Worm (Caenorhabditis elegans) whole organism, young adult: ENCODE measurements around the gene F31F4.1.
A peak's percentile ranks its signal among the peaks of the same experiment; 100 is the strongest.

ENCODE experiments used
- B0336.3 ChIP-seq: fragments of 200-800 bp; sonication (Bioruptor generic); IDR thresholded peaks from 2 replicates; pipeline ENCODE4 v1.3.6; 2022; ENCODE audit warnings: missing genetic modification characterization, missing compliant biosample characterization
- F10E7.11 ChIP-seq: sonication (generic microtip); optimal IDR thresholded peaks from 2 replicates; lab custom pipeline; 2017; ENCODE audit warnings: mild to moderate bottlenecking, missing genetic modification characterization, moderate library complexity, missing compliant biosample characterization
- K11D2.4 ChIP-seq: fragments of 200-800 bp; sonication (Bioruptor generic); IDR thresholded peaks from 2 replicates; pipeline ENCODE4 v1.3.6; 2022; ENCODE audit warnings: missing genetic modification reagents, missing genetic modification characterization, missing compliant biosample characterization
- Y53G8AR.9 ChIP-seq: fragments of 200-800 bp; sonication (Bioruptor generic); conservative IDR thresholded peaks from 2 replicates; pipeline ENCODE4 v1.3.6; 2022; ENCODE audit warnings: missing genetic modification reagents, missing genetic modification characterization, missing compliant biosample characterization
- Y56A3A.18 ChIP-seq: fragments of 200-800 bp; sonication (Bioruptor generic); IDR thresholded peaks from 2 replicates; pipeline ENCODE4 v1.3.6; 2022; ENCODE audit warnings: missing genetic modification reagents, missing genetic modification characterization, missing compliant biosample characterization
- ZK185.1 ChIP-seq: sonication (generic microtip); optimal IDR thresholded peaks from 2 replicates; lab custom pipeline; 2016; ENCODE audit warnings: mild to moderate bottlenecking, missing genetic modification characterization, missing compliant biosample characterization; ENCODE audit not compliant: poor library complexity, severe bottlenecking
- ama-1 ChIP-seq, 3 experiments: fragments of 150-350 bp in 1 of 3; sonication (generic microtip) in 2 of 3; optimal IDR thresholded peaks; 2 replicates each; lab custom pipeline; 2014 to 2018; ENCODE audit warnings: missing biosample characterization in 2 of 3, missing genetic modification characterization in 2 of 3, missing genetic modification reagents in 2 of 3
- athp-1 ChIP-seq: sonication (generic microtip); optimal IDR thresholded peaks from 2 replicates; lab custom pipeline; 2017; ENCODE audit warnings: mild to moderate bottlenecking, missing genetic modification characterization, missing compliant biosample characterization
- attf-6 ChIP-seq: fragments of 200-800 bp; sonication (Bioruptor generic); IDR thresholded peaks from 2 replicates; pipeline ENCODE4 v1.3.6; 2022; ENCODE audit warnings: missing genetic modification reagents, missing genetic modification characterization, missing compliant biosample characterization
- bed-2 ChIP-seq: fragments of 200-800 bp; sonication (Bioruptor generic); IDR thresholded peaks from 2 replicates; pipeline ENCODE4 v1.3.6; 2022; ENCODE audit warnings: missing genetic modification reagents, missing genetic modification characterization, missing compliant biosample characterization
- cebp-1 ChIP-seq, 2 experiments: fragments of 200-800 bp in 1 of 2; sonication (Bioruptor generic) in 1 of 2; sonication (generic microtip) in 1 of 2; IDR thresholded peaks in 1 of 2; optimal IDR thresholded peaks in 1 of 2; 2 replicates each; pipeline versions ENCODE4 v1.3.6 to Lab custom; 2017 to 2022; ENCODE audit warnings: missing compliant biosample characterization in 2 of 2, missing genetic modification characterization in 2 of 2, mild to moderate bottlenecking in 1 of 2, missing genetic modification reagents in 1 of 2, moderate library complexity in 1 of 2
- cebp-2 ChIP-seq: fragments of 200-800 bp; sonication (Bioruptor generic); IDR thresholded peaks from 2 replicates; pipeline ENCODE4 v1.3.6; 2022; ENCODE audit warnings: missing genetic modification characterization, missing compliant biosample characterization
- ceh-100 ChIP-seq: fragments of 200-800 bp; sonication (Bioruptor generic); IDR thresholded peaks from 2 replicates; pipeline ENCODE4 v1.3.6; 2022; ENCODE audit warnings: missing genetic modification reagents, missing genetic modification characterization, missing compliant biosample characterization
- ceh-40 ChIP-seq: fragments of 200-800 bp; sonication (Bioruptor generic); IDR thresholded peaks from 2 replicates; pipeline ENCODE4 v1.3.6; 2022; ENCODE audit warnings: missing genetic modification characterization, missing compliant biosample characterization
- ceh-58 ChIP-seq: fragments of 200-800 bp; sonication (Bioruptor generic); IDR thresholded peaks from 2 replicates; pipeline ENCODE4 v1.3.6; 2022; ENCODE audit warnings: missing genetic modification characterization, missing compliant biosample characterization
- die-1 ChIP-seq: sonication (generic microtip); optimal IDR thresholded peaks from 2 replicates; lab custom pipeline; 2016; ENCODE audit warnings: missing genotype, mild to moderate bottlenecking, missing genetic modification characterization, missing compliant biosample characterization
- dox-1 ChIP-seq: fragments of 200-800 bp; sonication (Bioruptor generic); IDR thresholded peaks from 2 replicates; pipeline ENCODE4 v1.3.6; 2022; ENCODE audit warnings: missing genetic modification reagents, missing genetic modification characterization, missing compliant biosample characterization
- egl-44 ChIP-seq: fragments of 200-800 bp; sonication (Bioruptor generic); IDR thresholded peaks from 2 replicates; pipeline ENCODE4 v1.3.6; 2022; ENCODE audit warnings: missing genetic modification reagents, missing genetic modification characterization, missing compliant biosample characterization
- him-1 ChIP-seq: sonication (generic microtip); optimal IDR thresholded peaks from 2 replicates; lab custom pipeline; 2016; ENCODE audit warnings: missing genotype, missing genetic modification reagents, missing genetic modification characterization, missing compliant biosample characterization
- hlh-26 ChIP-seq: fragments of 200-800 bp; sonication (Bioruptor generic); conservative IDR thresholded peaks from 2 replicates; pipeline ENCODE4 v1.3.6; 2022; ENCODE audit warnings: missing genetic modification reagents, missing genetic modification characterization, missing compliant biosample characterization
- hmg-1.2 ChIP-seq: fragments of 200-800 bp; sonication (Bioruptor generic); IDR thresholded peaks from 2 replicates; pipeline ENCODE4 v1.3.6; 2022; ENCODE audit warnings: missing genetic modification reagents, missing genetic modification characterization, missing compliant biosample characterization
- hsf-1 ChIP-seq: fragments of 200-800 bp; sonication (Bioruptor generic); IDR thresholded peaks from 2 replicates; pipeline ENCODE4 v1.3.6; 2022; ENCODE audit warnings: missing genetic modification reagents, missing genetic modification characterization, missing compliant biosample characterization
- lin-26 ChIP-seq: fragments of 200-800 bp; sonication (Bioruptor generic); IDR thresholded peaks from 2 replicates; pipeline ENCODE4 v1.3.6; 2022; ENCODE audit warnings: missing genetic modification reagents, missing genetic modification characterization, missing compliant biosample characterization
- lin-35 ChIP-seq, 3 experiments: fragments of 150-350 bp in 2 of 3; sonication (generic microtip) in 1 of 3; optimal IDR thresholded peaks; 2 replicates each; lab custom pipeline; 2014 to 2018; ENCODE audit warnings: missing biosample characterization in 3 of 3, missing genetic modification characterization in 3 of 3, missing genetic modification reagents in 3 of 3
- madf-10 ChIP-seq: sonication (generic microtip); optimal IDR thresholded peaks from 2 replicates; lab custom pipeline; 2016; ENCODE audit warnings: mild to moderate bottlenecking, missing genetic modification characterization, missing compliant biosample characterization
- madf-6 ChIP-seq: fragments of 200-800 bp; sonication (Bioruptor generic); IDR thresholded peaks from 2 replicates; pipeline ENCODE4 v1.3.6; 2022; ENCODE audit warnings: missing genetic modification reagents, missing genetic modification characterization, missing compliant biosample characterization
- nfyb-1 ChIP-seq: fragments of 200-800 bp; sonication (Bioruptor generic); IDR thresholded peaks from 2 replicates; pipeline ENCODE4 v1.3.6; 2022; ENCODE audit warnings: missing genetic modification reagents, missing genetic modification characterization, missing compliant biosample characterization
- nhr-120 ChIP-seq: fragments of 200-800 bp; sonication (Bioruptor generic); IDR thresholded peaks from 2 replicates; pipeline ENCODE4 v1.3.6; 2022; ENCODE audit warnings: missing genetic modification characterization, missing compliant biosample characterization
- nhr-90 ChIP-seq: sonication (generic microtip); optimal IDR thresholded peaks from 2 replicates; lab custom pipeline; 2016; ENCODE audit warnings: missing genotype, mild to moderate bottlenecking, missing genetic modification characterization, missing compliant biosample characterization
- rpc-1 ChIP-seq, 2 experiments: fragments of 150-350 bp in 1 of 2; sonication (generic microtip) in 1 of 2; optimal IDR thresholded peaks; 2 replicates each; lab custom pipeline; 2014 to 2018; ENCODE audit warnings: missing biosample characterization in 1 of 2, missing genetic modification characterization in 1 of 2, missing genetic modification reagents in 1 of 2, missing genotype in 1 of 2
- somi-1 ChIP-seq: fragments of 200-800 bp; sonication (Bioruptor generic); optimal IDR thresholded peaks from 2 replicates; lab custom pipeline; 2018; ENCODE audit warnings: mild to moderate bottlenecking, missing genetic modification characterization, missing compliant biosample characterization
- tbp1 ChIP-seq: fragments of 200-800 bp; sonication (Bioruptor generic); optimal IDR thresholded peaks from 2 replicates; lab custom pipeline; 2018; ENCODE audit warnings: mild to moderate bottlenecking, missing genetic modification characterization, missing compliant biosample characterization
- tlf-1 ChIP-seq: fragments of 200-800 bp; sonication (Bioruptor generic); optimal IDR thresholded peaks from 2 replicates; lab custom pipeline; 2018; ENCODE audit warnings: mild to moderate bottlenecking, missing genetic modification characterization, missing compliant biosample characterization
- zfh-2 ChIP-seq: fragments of 200-800 bp; sonication (Bioruptor generic); conservative IDR thresholded peaks from 2 replicates; pipeline ENCODE4 v1.3.6; 2022; ENCODE audit warnings: missing genetic modification reagents, missing genetic modification characterization, missing compliant biosample characterization
- ztf-22 ChIP-seq: fragments of 200-800 bp; sonication (Bioruptor generic); optimal IDR thresholded peaks from 2 replicates; lab custom pipeline; 2018; ENCODE audit warnings: mild to moderate bottlenecking, missing genetic modification characterization, moderate library complexity, missing compliant biosample characterization
- ztf-3 ChIP-seq: fragments of 200-800 bp; sonication (Bioruptor generic); optimal IDR thresholded peaks from 2 replicates; lab custom pipeline; 2018; ENCODE audit warnings: mild to moderate bottlenecking, missing genetic modification characterization, missing compliant biosample characterization

F31F4.1 gene

ce11 chrV:724946-725806 is 41.3 kb downstream of the F31F4.1 start:
- 0 out of 2 replicates have a peak, but pooled peaks have one; percentile 5 for TF ChIP-seq ceh-40 (GFP tag; lab: Robert Waterston, UW)
- peak; percentile 88 for TF ChIP-seq ama-1 (optimal IDR thresholded peaks at IDR 0.05; lab: Kevin White, UChicago)
- TF ChIP-seq ama-1 (GFP tag; optimal IDR thresholded peaks at IDR 0.05; lab: Kevin White, UChicago) = peak in 1 of 2 experiments; percentile 12
- no peak for TF ChIP-seq attf-6 (GFP tag; lab: Robert Waterston, UW)
- TF ChIP-seq rpc-1 (optimal IDR thresholded peaks at IDR 0.05; lab: Kevin White, UChicago) = no peak
- no peak for TF ChIP-seq rpc-1 (tag; optimal IDR thresholded peaks at IDR 0.05; lab: Kevin White, UChicago)
- TF ChIP-seq ztf-3 (GFP tag; lab: Kevin White, UChicago) = no peak
- no peak for TF ChIP-seq hsf-1
- peak; percentile 67 for TF ChIP-seq ZK185.1 (tag; lab: Kevin White, UChicago)
- peak; percentile 75; the same call in 1 of the 2 replicates for TF ChIP-seq lin-26
- no peak for TF ChIP-seq K11D2.4 (GFP tag; lab: Robert Waterston, UW)
- peak; percentile 9 for TF ChIP-seq tlf-1 (GFP tag; lab: Kevin White, UChicago)
- TF ChIP-seq ceh-58 = 0 out of 2 replicates have a peak, but pooled peaks have one; percentile 16
- no peak for TF ChIP-seq athp-1 (tag; lab: Kevin White, UChicago)
- 0 out of 2 replicates have a peak, but pooled peaks have one; percentile 14 for TF ChIP-seq nfyb-1 (GFP tag; lab: Robert Waterston, UW)
- TF ChIP-seq somi-1 (GFP tag; lab: Kevin White, UChicago) = peak; percentile 18
- peak; percentile 25 for TF ChIP-seq egl-44 (GFP tag; lab: Robert Waterston, UW)
- TF ChIP-seq cebp-1 (GFP tag; IDR thresholded peaks at IDR 0.05; lab: Robert Waterston, UW) = no peak
- TF ChIP-seq cebp-1 (tag; optimal IDR thresholded peaks at IDR 0.05; lab: Kevin White, UChicago) = peak; percentile 6
- TF ChIP-seq ztf-22 = no peak
- TF ChIP-seq madf-10 (tag; lab: Kevin White, UChicago) = no peak
- no peak for TF ChIP-seq hmg-1.2
- no peak for TF ChIP-seq him-1
- peak; percentile 10 for TF ChIP-seq Y53G8AR.9 (GFP tag; lab: Robert Waterston, UW)
- TF ChIP-seq B0336.3 (GFP tag; lab: Robert Waterston, UW) = peak; percentile 6
- no peak for TF ChIP-seq hlh-26 (GFP tag; lab: Robert Waterston, UW)

- TF ChIP-seq tbp1 (GFP tag; lab: Kevin White, UChicago) = no peak
- TF ChIP-seq ceh-100 (GFP tag; lab: Robert Waterston, UW) = no peak
- no peak for TF ChIP-seq hlh-26 (GFP tag; lab: Robert Waterston, UW)
- peak; percentile 64 for TF ChIP-seq Y53G8AR.9 (GFP tag; lab: Robert Waterston, UW)
- peak; percentile 86 for TF ChIP-seq ama-1 (optimal IDR thresholded peaks at IDR 0.05; lab: Kevin White, UChicago)
- no peak for TF ChIP-seq ama-1 (GFP tag; optimal IDR thresholded peaks at IDR 0.05; lab: Kevin White, UChicago)
- TF ChIP-seq lin-35 (GFP tag; optimal IDR thresholded peaks at IDR 0.05; lab: Kevin White, UChicago) = peak in 1 of 3 experiments; percentile 31
- peak; percentile 77 for TF ChIP-seq ZK185.1 (tag; lab: Kevin White, UChicago)
- TF ChIP-seq ztf-3 (GFP tag; lab: Kevin White, UChicago) = peak; percentile 15
- TF ChIP-seq hsf-1 = no peak
- TF ChIP-seq madf-6 (GFP tag; lab: Robert Waterston, UW) = no peak
- 0 out of 2 replicates have a peak, but pooled peaks have one; percentile 6 for TF ChIP-seq bed-2
- TF ChIP-seq nhr-120 (GFP tag; lab: Robert Waterston, UW) = peak; percentile 70; the same call in 1 of the 2 replicates
- TF ChIP-seq zfh-2 (GFP tag; lab: Robert Waterston, UW) = 0 out of 2 replicates have a peak, but pooled peaks have one; percentile 27
- no peak for TF ChIP-seq F10E7.11 (tag; lab: Kevin White, UChicago)
- TF ChIP-seq attf-6 (GFP tag; lab: Robert Waterston, UW) = no peak
- peak; percentile 31 for TF ChIP-seq die-1 (tag; lab: Kevin White, UChicago)
- TF ChIP-seq Y56A3A.18 (GFP tag; lab: Robert Waterston, UW) = 0 out of 2 replicates have a peak, but pooled peaks have one; percentile 8
- peak; percentile 5 for TF ChIP-seq nhr-90 (tag; lab: Kevin White, UChicago)
- no peak for TF ChIP-seq hmg-1.2
- TF ChIP-seq dox-1 (GFP tag; lab: Robert Waterston, UW) = no peak
- no peak for TF ChIP-seq cebp-2 (GFP tag; lab: Robert Waterston, UW)
Measured at ce11 chrV:725807-726572, 42.1 kb downstream of the F31F4.1 start.
